Fruit fly (Drosophila melanogaster) whole organism, embryonic: ENCODE data around the gene CG43163.

Source experiments
- CG10267 ChIP-seq: fragments of 200-800 bp; sonication (Bioruptor generic); optimal IDR thresholded peaks from 2 replicates; lab custom pipeline; 2018; ENCODE audit warnings: missing biosample characterization, mild to moderate bottlenecking, missing genetic modification characterization, moderate library complexity
- CG11504 ChIP-seq: fragments of 200-800 bp; sonication (Bioruptor generic); optimal IDR thresholded peaks from 3 replicates; lab custom pipeline; 2019; ENCODE audit warnings: missing biosample characterization, mild to moderate bottlenecking, missing genetic modification characterization, moderate library complexity
- CG12104 ChIP-seq: fragments of 200-800 bp; sonication (Bioruptor generic); optimal IDR thresholded peaks from 3 replicates; lab custom pipeline; 2016; ENCODE audit warnings: missing biosample characterization, missing genetic modification characterization
- CG13894 ChIP-seq: fragments of 200-800 bp; sonication (Bioruptor generic); optimal IDR thresholded peaks from 3 replicates; lab custom pipeline; 2018; ENCODE audit warnings: missing biosample characterization, mild to moderate bottlenecking, missing genetic modification characterization, moderate library complexity
- CG1529 ChIP-seq: fragments of 200-800 bp; sonication (Bioruptor generic); optimal IDR thresholded peaks from 3 replicates; lab custom pipeline; 2018; ENCODE audit warnings: missing biosample characterization, missing genetic modification characterization
- CG15696 ChIP-seq: fragments of 200-800 bp; sonication (Bioruptor generic); optimal IDR thresholded peaks from 2 replicates; lab custom pipeline; 2019; ENCODE audit warnings: missing biosample characterization, mild to moderate bottlenecking, missing genetic modification characterization, moderate library complexity
- CG17359 ChIP-seq: fragments of 200-800 bp; sonication (Bioruptor generic); optimal IDR thresholded peaks from 3 replicates; lab custom pipeline; 2018; ENCODE audit warnings: missing biosample characterization, mild to moderate bottlenecking, missing genetic modification characterization, moderate library complexity
- CG17802 ChIP-seq: fragments of 200-800 bp; sonication (Bioruptor generic); optimal IDR thresholded peaks from 2 replicates; lab custom pipeline; 2018; ENCODE audit warnings: missing biosample characterization, mild to moderate bottlenecking, missing genetic modification characterization, moderate library complexity
- CG18599 ChIP-seq: fragments of 200-800 bp; sonication (Bioruptor generic); optimal IDR thresholded peaks from 3 replicates; lab custom pipeline; 2017; ENCODE audit warnings: missing biosample characterization, missing genetic modification characterization, mild to moderate bottlenecking, moderate library complexity, missing genetic modification reagents
- CG18619 ChIP-seq: fragments of 200-800 bp; sonication (Bioruptor generic); optimal IDR thresholded peaks from 3 replicates; lab custom pipeline; 2017; ENCODE audit warnings: missing biosample characterization, mild to moderate bottlenecking, missing genetic modification characterization
- CG30403 ChIP-seq: fragments of 200-800 bp; sonication (Bioruptor generic); optimal IDR thresholded peaks from 3 replicates; lab custom pipeline; 2016; ENCODE audit warnings: missing biosample characterization, missing genetic modification characterization
- CG31388 ChIP-seq: fragments of 200-800 bp; sonication (Bioruptor generic); optimal IDR thresholded peaks from 2 replicates; lab custom pipeline; 2016; ENCODE audit warnings: missing biosample characterization, missing genetic modification characterization
- CG32767 ChIP-seq: fragments of 200-800 bp; sonication (Bioruptor generic); IDR thresholded peaks from 2 replicates; pipeline ENCODE4 v1.3.6; 2022; ENCODE audit warnings: missing biosample characterization, missing genetic modification characterization
- CG6254 ChIP-seq: fragments of 200-800 bp; sonication (Bioruptor generic); optimal IDR thresholded peaks from 3 replicates; lab custom pipeline; 2017; ENCODE audit warnings: mild to moderate bottlenecking, missing biosample characterization, missing genetic modification reagents, missing genetic modification characterization
- CG6683 ChIP-seq: fragments of 200-800 bp; sonication (Bioruptor generic); optimal IDR thresholded peaks from 2 replicates; lab custom pipeline; 2017; ENCODE audit warnings: missing biosample characterization, mild to moderate bottlenecking, missing genetic modification characterization, missing genetic modification reagents
- CG8359 ChIP-seq: fragments of 200-800 bp; sonication (Bioruptor generic); optimal IDR thresholded peaks from 2 replicates; lab custom pipeline; 2017; ENCODE audit warnings: missing biosample characterization, mild to moderate bottlenecking, missing genetic modification characterization, borderline replicate concordance
- CG9727 ChIP-seq: fragments of 200-800 bp; sonication (Bioruptor generic); optimal IDR thresholded peaks from 3 replicates; lab custom pipeline; 2017; ENCODE audit warnings: missing biosample characterization, mild to moderate bottlenecking, missing genetic modification characterization
- Ets65A ChIP-seq: fragments of 200-800 bp; sonication (Bioruptor generic); peaks from one replicate; lab custom pipeline; 2016; ENCODE audit warnings: missing biosample characterization, missing genetic modification characterization
- HHEX ChIP-seq: fragments of 200-800 bp; sonication (Bioruptor generic); optimal IDR thresholded peaks from 3 replicates; lab custom pipeline; 2017; ENCODE audit warnings: missing biosample characterization, mild to moderate bottlenecking, missing genetic modification characterization, missing genetic modification reagents
- HLH54F ChIP-seq: fragments of 200-800 bp; sonication (Bioruptor generic); optimal IDR thresholded peaks from 3 replicates; lab custom pipeline; 2016; ENCODE audit warnings: missing biosample characterization, missing genetic modification characterization
- Hr51 ChIP-seq, 2 experiments: fragments of 200-800 bp; sonication (Bioruptor generic); optimal IDR thresholded peaks; 2 replicates in 1 of 2; 3 replicates in 1 of 2; lab custom pipeline; 2016 to 2018; ENCODE audit warnings: missing biosample characterization in 2 of 2, missing genetic modification characterization in 2 of 2, mild to moderate bottlenecking in 1 of 2, moderate library complexity in 1 of 2
- Hr78 ChIP-seq, 2 experiments: fragments of 200-800 bp in 1 of 2; fragments of >200 bp in 1 of 2; sonication (Bioruptor generic) in 1 of 2; optimal IDR thresholded peaks; 2 replicates each; lab custom pipeline; 2017 to 2019; ENCODE audit warnings: missing biosample characterization in 2 of 2, missing genetic modification characterization in 2 of 2, mild to moderate bottlenecking in 1 of 2, moderate library complexity in 1 of 2
- Nf-YA ChIP-seq: fragments of 200-800 bp; sonication (Bioruptor generic); IDR thresholded peaks from 2 replicates; pipeline ENCODE4 v1.3.6; 2022; ENCODE audit warnings: missing biosample characterization, missing genetic modification characterization
- Pdp1 ChIP-seq, 2 experiments: fragments of 200-800 bp; sonication (Bioruptor generic); optimal IDR thresholded peaks; 3 replicates each; lab custom pipeline; 2016; ENCODE audit warnings: missing biosample characterization in 2 of 2, missing genetic modification characterization in 2 of 2, mild to moderate bottlenecking in 1 of 2, moderate library complexity in 1 of 2
- Rx ChIP-seq: fragments of 200-800 bp; sonication (Bioruptor generic); IDR thresholded peaks from 2 replicates; pipeline ENCODE4 v1.3.6; 2022; ENCODE audit warnings: missing biosample characterization, missing genetic modification characterization
- abd-A ChIP-seq: fragments of 200-800 bp; sonication (Bioruptor generic); optimal IDR thresholded peaks from 3 replicates; lab custom pipeline; 2019; ENCODE audit warnings: missing biosample characterization, mild to moderate bottlenecking, missing genetic modification characterization, moderate library complexity
- amos ChIP-seq: fragments of 200-800 bp; sonication (Bioruptor generic); IDR thresholded peaks from 2 replicates; pipeline ENCODE4 v1.3.6; 2022; ENCODE audit warnings: missing biosample characterization, missing genetic modification characterization; ENCODE audit not compliant: partially characterized antibody
- dmrt11E ChIP-seq: fragments of 200-800 bp; sonication (Bioruptor generic); optimal IDR thresholded peaks from 3 replicates; lab custom pipeline; 2018; ENCODE audit warnings: missing biosample characterization, mild to moderate bottlenecking, missing genetic modification characterization, moderate library complexity
- grau ChIP-seq: fragments of 200-800 bp; optimal IDR thresholded peaks from 3 replicates; lab custom pipeline; 2019; ENCODE audit warnings: missing biosample characterization, mild to moderate bottlenecking, missing genetic modification characterization, moderate library complexity
- hth ChIP-seq: fragments of >200 bp; optimal IDR thresholded peaks from 2 replicates; lab custom pipeline; 2017; ENCODE audit warnings: inconsistent platforms
- ind ChIP-seq: fragments of 200-800 bp; sonication (Bioruptor generic); optimal IDR thresholded peaks from 3 replicates; lab custom pipeline; 2016; ENCODE audit warnings: missing biosample characterization, missing genetic modification characterization
- insv ChIP-seq, 2 experiments: fragments of 200-800 bp; sonication (Bioruptor generic); optimal IDR thresholded peaks; 3 replicates each; lab custom pipeline; 2016 to 2018; ENCODE audit warnings: missing biosample characterization in 2 of 2, missing genetic modification characterization in 2 of 2
- nerfin-1 ChIP-seq: fragments of 200-800 bp; sonication (Bioruptor generic); optimal IDR thresholded peaks from 3 replicates; lab custom pipeline; 2019; ENCODE audit warnings: missing biosample characterization, mild to moderate bottlenecking, missing genetic modification characterization, moderate library complexity
- nom ChIP-seq: fragments of 200-800 bp; sonication (Bioruptor generic); optimal IDR thresholded peaks from 2 replicates; lab custom pipeline; 2017; ENCODE audit warnings: missing biosample characterization, missing genetic modification characterization, mild to moderate bottlenecking, moderate library complexity, missing genetic modification reagents
- prd ChIP-seq, 3 experiments: fragments of >200 bp in 2 of 3; fragments of 200-800 bp in 1 of 3; sonication (Bioruptor generic) in 1 of 3; optimal IDR thresholded peaks in 2 of 3; IDR thresholded peaks in 1 of 3; 2 replicates in 2 of 3; 3 replicates in 1 of 3; pipeline versions ENCODE4 v1.3.6 to Lab custom; 2017 to 2022; ENCODE audit warnings: missing biosample characterization in 1 of 3, missing genetic modification characterization in 1 of 3
- pum ChIP-seq: fragments of 200-800 bp; sonication (Bioruptor generic); optimal IDR thresholded peaks from 2 replicates; lab custom pipeline; 2016; ENCODE audit warnings: missing biosample characterization, missing genetic modification characterization
- sd ChIP-seq: fragments of 200-800 bp; sonication (Bioruptor generic); optimal IDR thresholded peaks from 3 replicates; lab custom pipeline; 2018; ENCODE audit warnings: missing biosample characterization, mild to moderate bottlenecking, missing genetic modification characterization, moderate library complexity
- unpg ChIP-seq: fragments of 200-800 bp; sonication (Bioruptor generic); optimal IDR thresholded peaks from 3 replicates; lab custom pipeline; 2018; ENCODE audit warnings: missing biosample characterization, mild to moderate bottlenecking, missing genetic modification characterization, moderate library complexity
- zf30C ChIP-seq: fragments of 200-800 bp; sonication (Bioruptor generic); optimal IDR thresholded peaks from 3 replicates; lab custom pipeline; 2018; ENCODE audit warnings: missing biosample characterization, mild to moderate bottlenecking, missing genetic modification characterization

CG43163 gene

DNA sequence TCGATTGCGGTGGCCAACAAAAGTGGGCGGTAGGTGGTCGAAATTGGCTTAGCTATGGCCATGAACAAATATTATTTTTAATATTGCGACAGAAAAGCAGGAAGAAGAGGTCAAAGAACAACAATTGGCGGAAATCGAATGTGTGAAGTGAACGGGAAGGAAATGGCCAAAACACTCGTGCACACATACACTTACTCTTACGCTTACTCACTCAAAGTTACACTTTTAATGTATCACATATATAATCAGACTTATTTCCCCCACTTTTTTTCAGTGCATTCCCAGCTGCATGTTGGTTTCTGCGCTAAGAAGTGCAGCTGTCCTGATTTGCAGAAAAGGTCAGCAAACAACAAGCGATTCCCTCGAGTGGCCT lies 58.4 kb downstream of the CG43163 start (continued):
- TF ChIP-seq prd (optimal IDR thresholded peaks at IDR 0.05; lab: Kevin White, UChicago), result no peak
- peak; percentile 35; the same call in 1 of the 3 replicates for TF ChIP-seq prd (GFP tag; IDR thresholded peaks at IDR 0.05; lab: Robert Waterston, UW)
- peak; percentile 5 for TF ChIP-seq CG17359 (tag; lab: Kevin White, UChicago)
- peak in 1 of 2 experiments; percentile 14 for TF ChIP-seq Hr51 (GFP tag; optimal IDR thresholded peaks at IDR 0.05; lab: Kevin White, UChicago)
- peak; percentile 29 for TF ChIP-seq CG12104 (GFP tag; lab: Kevin White, UChicago)
- TF ChIP-seq insv (GFP tag; optimal IDR thresholded peaks at IDR 0.05; lab: Kevin White, UChicago), result no peak
- TF ChIP-seq CG31388, result no peak
- no peak for TF ChIP-seq CG32767 (GFP tag; lab: Robert Waterston, UW)
- peak; percentile 16 for TF ChIP-seq CG6254
- peak; percentile 9 for TF ChIP-seq CG15696 (tag; lab: Kevin White, UChicago)
- TF ChIP-seq zf30C (GFP tag; lab: Kevin White, UChicago), result peak; percentile 71
- peak; percentile 95 for TF ChIP-seq Ets65A
- TF ChIP-seq sd (tag; lab: Kevin White, UChicago), result no peak
- peak; percentile 49 for TF ChIP-seq CG9727
- peak; percentile 0 for TF ChIP-seq grau
- TF ChIP-seq HHEX, result no peak
- TF ChIP-seq pum (GFP tag; lab: Kevin White, UChicago), result no peak
- TF ChIP-seq nom (GFP tag; lab: Kevin White, UChicago), result no peak
- TF ChIP-seq Nf-YA (GFP tag; lab: Robert Waterston, UW), result no peak
- TF ChIP-seq Rx (GFP tag; lab: Robert Waterston, UW), result no peak
- peak; percentile 25 for TF ChIP-seq unpg (GFP tag; lab: Kevin White, UChicago)
- peak; percentile 50 for TF ChIP-seq CG11504 (tag; lab: Kevin White, UChicago)
- no peak for TF ChIP-seq CG1529 (GFP tag; lab: Kevin White, UChicago)
- no peak for TF ChIP-seq amos
- TF ChIP-seq CG10267 (tag; lab: Kevin White, UChicago), result no peak
- TF ChIP-seq nerfin-1, result no peak
- no peak for TF ChIP-seq CG17802 (tag; lab: Kevin White, UChicago)
- TF ChIP-seq CG30403 (GFP tag; lab: Kevin White, UChicago), result peak; percentile 66
- no peak for TF ChIP-seq CG8359
- TF ChIP-seq CG18619, result no peak
- TF ChIP-seq Pdp1 (GFP tag; optimal IDR thresholded peaks at IDR 0.05; lab: Kevin White, UChicago), result peak in 1 of 2 experiments; percentile 17
- peak in 1 of 2 experiments; percentile 22 for TF ChIP-seq Hr78 (GFP tag; optimal IDR thresholded peaks at IDR 0.05; lab: Kevin White, UChicago)
- no peak for TF ChIP-seq CG13894
- peak; percentile 15 for TF ChIP-seq ind
- no peak for TF ChIP-seq abd-A (tag; lab: Kevin White, UChicago)
- TF ChIP-seq CG6683 (GFP tag; lab: Kevin White, UChicago), result no peak
- peak; percentile 10 for TF ChIP-seq dmrt11E
- no peak for TF ChIP-seq hth (lab: Kevin White, UChicago)
- no peak for TF ChIP-seq HLH54F (GFP tag; lab: Kevin White, UChicago)
- peak; percentile 34 for TF ChIP-seq CG18599 (GFP tag; lab: Kevin White, UChicago)
- TF ChIP-seq, all 482 proteins: peak for 53
